Fruit fly (Drosophila melanogaster) whole organism, embryonic: ENCODE data around the gene lab.

Experiments used
- Antp ChIP-seq: fragments of 200-800 bp; sonication (Bioruptor generic); optimal IDR thresholded peaks from 3 replicates; lab custom pipeline; 2016; ENCODE audit warnings: missing biosample characterization, missing genetic modification characterization
- Asciz ChIP-seq: fragments of 200-800 bp; sonication (Bioruptor generic); optimal IDR thresholded peaks from 2 replicates; lab custom pipeline; 2017; ENCODE audit warnings: missing biosample characterization, mild to moderate bottlenecking, missing genetic modification characterization, missing genetic modification reagents
- BEAF-32 ChIP-seq: fragments of 200-800 bp; sonication (Bioruptor generic); optimal IDR thresholded peaks from 3 replicates; lab custom pipeline; 2017; ENCODE audit warnings: missing biosample characterization, missing genetic modification characterization, mild to moderate bottlenecking, moderate library complexity, missing genetic modification reagents
- CG10462 ChIP-seq: fragments of 200-800 bp; sonication (Bioruptor generic); optimal IDR thresholded peaks from 2 replicates; lab custom pipeline; 2016; ENCODE audit warnings: missing biosample characterization, missing genetic modification characterization
- CG10979 ChIP-seq: fragments of 200-800 bp; sonication (Bioruptor generic); optimal IDR thresholded peaks from 2 replicates; lab custom pipeline; 2018; ENCODE audit warnings: missing biosample characterization, mild to moderate bottlenecking, missing genetic modification characterization, moderate library complexity
- CG13775 ChIP-seq: fragments of 200-800 bp; sonication (Bioruptor generic); optimal IDR thresholded peaks from 3 replicates; lab custom pipeline; 2017; ENCODE audit warnings: missing biosample characterization, mild to moderate bottlenecking, missing genetic modification characterization
- CG14710 ChIP-seq: fragments of 200-800 bp; sonication (Bioruptor generic); optimal IDR thresholded peaks from 3 replicates; lab custom pipeline; 2019; ENCODE audit warnings: missing biosample characterization, mild to moderate bottlenecking, missing genetic modification characterization, moderate library complexity
- CG14860 ChIP-seq: fragments of 200-800 bp; sonication (Bioruptor generic); IDR thresholded peaks from 3 replicates; pipeline ENCODE4 v1.3.6; 2022; ENCODE audit warnings: missing biosample characterization, missing genetic modification characterization; ENCODE audit not compliant: partially characterized antibody
- CG15696 ChIP-seq: fragments of 200-800 bp; sonication (Bioruptor generic); optimal IDR thresholded peaks from 2 replicates; lab custom pipeline; 2019; ENCODE audit warnings: missing biosample characterization, mild to moderate bottlenecking, missing genetic modification characterization, moderate library complexity
- CG16815 ChIP-seq: fragments of 200-800 bp; sonication (Bioruptor generic); optimal IDR thresholded peaks from 3 replicates; lab custom pipeline; 2017; ENCODE audit warnings: missing biosample characterization, mild to moderate bottlenecking, missing genetic modification characterization
- CG17912 ChIP-seq: fragments of 200-800 bp; sonication (Bioruptor generic); optimal IDR thresholded peaks from 2 replicates; lab custom pipeline; 2018; ENCODE audit warnings: missing biosample characterization, mild to moderate bottlenecking, missing genetic modification characterization
- CG2129 ChIP-seq: fragments of 200-800 bp; sonication (Bioruptor generic); IDR thresholded peaks from 2 replicates; pipeline ENCODE4 v1.3.6; 2022; ENCODE audit warnings: missing biosample characterization, missing genetic modification characterization; ENCODE audit not compliant: partially characterized antibody
- CG2199 ChIP-seq: fragments of 200-800 bp; sonication (Bioruptor generic); IDR thresholded peaks from 3 replicates; pipeline ENCODE4 v1.3.6; 2022; ENCODE audit warnings: missing biosample characterization, missing genetic modification characterization
- CG32767 ChIP-seq: fragments of 200-800 bp; sonication (Bioruptor generic); IDR thresholded peaks from 2 replicates; pipeline ENCODE4 v1.3.6; 2022; ENCODE audit warnings: missing biosample characterization, missing genetic modification characterization
- CG3838 ChIP-seq: fragments of 200-800 bp; sonication (Bioruptor generic); optimal IDR thresholded peaks from 3 replicates; lab custom pipeline; 2016; ENCODE audit warnings: missing biosample characterization, missing genetic modification characterization
- CG4424 ChIP-seq: fragments of 200-800 bp; sonication (Bioruptor generic); optimal IDR thresholded peaks from 3 replicates; lab custom pipeline; 2016; ENCODE audit warnings: missing biosample characterization, missing genetic modification characterization
- CG6791 ChIP-seq: fragments of 200-800 bp; sonication (Bioruptor generic); IDR thresholded peaks from 3 replicates; pipeline ENCODE4 v1.3.6; 2022; ENCODE audit warnings: missing biosample characterization, missing genetic modification characterization; ENCODE audit not compliant: partially characterized antibody
- CG7963 ChIP-seq: fragments of 200-800 bp; sonication (Bioruptor generic); IDR thresholded peaks from 3 replicates; pipeline ENCODE4 v1.3.6; 2022; ENCODE audit warnings: missing biosample characterization, missing genetic modification characterization; ENCODE audit not compliant: partially characterized antibody
- CG9437 ChIP-seq: fragments of 200-800 bp; sonication (Bioruptor generic); optimal IDR thresholded peaks from 2 replicates; lab custom pipeline; 2018; ENCODE audit warnings: missing biosample characterization, mild to moderate bottlenecking, missing genetic modification characterization
- CoRest ChIP-seq: fragments of 200-800 bp; sonication (Bioruptor generic); optimal IDR thresholded peaks from 3 replicates; lab custom pipeline; 2018; ENCODE audit warnings: missing biosample characterization, mild to moderate bottlenecking, missing genetic modification characterization, moderate library complexity
- D19B ChIP-seq: fragments of 200-800 bp; sonication (Bioruptor generic); optimal IDR thresholded peaks from 2 replicates; lab custom pipeline; 2017; ENCODE audit warnings: missing biosample characterization, mild to moderate bottlenecking, missing genetic modification characterization
- Deaf1 ChIP-seq: fragments of 200-800 bp; optimal IDR thresholded peaks from 3 replicates; lab custom pipeline; 2019; ENCODE audit warnings: missing biosample characterization, mild to moderate bottlenecking, missing genetic modification characterization, moderate library complexity
- Dip3 ChIP-seq: fragments of 200-800 bp; sonication (Bioruptor generic); optimal IDR thresholded peaks from 3 replicates; lab custom pipeline; 2016; ENCODE audit warnings: missing biosample characterization, missing genetic modification characterization
- HLH4C ChIP-seq: fragments of 200-800 bp; sonication (Bioruptor generic); IDR thresholded peaks from 3 replicates; pipeline ENCODE4 v1.3.6; 2022; ENCODE audit warnings: missing biosample characterization, missing genetic modification characterization; ENCODE audit not compliant: partially characterized antibody
- Mes4 ChIP-seq: fragments of 200-800 bp; sonication (Bioruptor generic); optimal IDR thresholded peaks from 2 replicates; lab custom pipeline; 2016; ENCODE audit warnings: missing biosample characterization, missing genetic modification characterization
- Opbp ChIP-seq: fragments of 200-800 bp; sonication (Bioruptor generic); IDR thresholded peaks from 3 replicates; pipeline ENCODE4 v1.3.6; 2022; ENCODE audit warnings: missing biosample characterization, missing genetic modification characterization; ENCODE audit not compliant: partially characterized antibody
- Sox100B ChIP-seq: fragments of 200-800 bp; sonication (Bioruptor generic); optimal IDR thresholded peaks from 3 replicates; lab custom pipeline; 2018; ENCODE audit warnings: missing biosample characterization, mild to moderate bottlenecking, missing genetic modification characterization
- Tbp ChIP-seq: fragments of >200 bp; optimal IDR thresholded peaks from 2 replicates; lab custom pipeline; 2018; ENCODE audit warnings: missing biosample characterization, missing genetic modification characterization
- ato ChIP-seq: fragments of 200-800 bp; sonication (Bioruptor generic); IDR thresholded peaks from 2 replicates; pipeline ENCODE4 v1.3.6; 2022; ENCODE audit warnings: missing biosample characterization, missing genetic modification characterization; ENCODE audit not compliant: partially characterized antibody
- bigmax ChIP-seq: fragments of 200-800 bp; sonication (Bioruptor generic); optimal IDR thresholded peaks from 2 replicates; lab custom pipeline; 2018; ENCODE audit warnings: missing biosample characterization, mild to moderate bottlenecking, missing genetic modification characterization
- caup ChIP-seq: fragments of 200-800 bp; sonication (Bioruptor generic); optimal IDR thresholded peaks from 3 replicates; lab custom pipeline; 2017; ENCODE audit warnings: missing biosample characterization, mild to moderate bottlenecking, missing genetic modification characterization, moderate library complexity; ENCODE audit not compliant: severe bottlenecking
- dmrt11E ChIP-seq: fragments of 200-800 bp; sonication (Bioruptor generic); optimal IDR thresholded peaks from 3 replicates; lab custom pipeline; 2018; ENCODE audit warnings: missing biosample characterization, mild to moderate bottlenecking, missing genetic modification characterization, moderate library complexity
- grn ChIP-seq: fragments of 200-800 bp; sonication (Bioruptor generic); optimal IDR thresholded peaks from 3 replicates; lab custom pipeline; 2017; ENCODE audit warnings: missing biosample characterization, missing genetic modification characterization
- hkb ChIP-seq, 2 experiments: fragments of 200-800 bp in 1 of 2; fragments of >200 bp in 1 of 2; sonication (Bioruptor generic) in 1 of 2; IDR thresholded peaks in 1 of 2; optimal IDR thresholded peaks in 1 of 2; 2 replicates each; pipeline versions ENCODE4 v1.3.6 to Lab custom; 2017 to 2022; ENCODE audit warnings: missing biosample characterization in 1 of 2, missing genetic modification characterization in 1 of 2
- inv ChIP-seq: fragments of 200-800 bp; sonication (Bioruptor generic); IDR thresholded peaks from 2 replicates; pipeline ENCODE4 v1.3.6; 2022; ENCODE audit warnings: missing biosample characterization, missing genetic modification characterization; ENCODE audit not compliant: partially characterized antibody
- kni ChIP-seq: fragments of 200-800 bp; sonication (Bioruptor generic); optimal IDR thresholded peaks from 3 replicates; lab custom pipeline; 2017; ENCODE audit warnings: mild to moderate bottlenecking, missing biosample characterization, missing genetic modification reagents, missing genetic modification characterization
- knrl ChIP-seq: fragments of 200-800 bp; sonication (Bioruptor generic); IDR thresholded peaks from 3 replicates; pipeline ENCODE4 v1.3.6; 2022; ENCODE audit warnings: missing biosample characterization, missing genetic modification characterization; ENCODE audit not compliant: partially characterized antibody
- lola ChIP-seq, 3 experiments: fragments of >200 bp in 2 of 3; fragments of 200-800 bp in 1 of 3; sonication (Bioruptor generic) in 1 of 3; optimal IDR thresholded peaks; 2 replicates each; lab custom pipeline; 2017 to 2019; ENCODE audit warnings: missing biosample characterization in 3 of 3, missing genetic modification characterization in 3 of 3, mild to moderate bottlenecking in 1 of 3, moderate library complexity in 1 of 3
- phol ChIP-seq: fragments of 200-800 bp; sonication (Bioruptor generic); optimal IDR thresholded peaks from 3 replicates; lab custom pipeline; 2018; ENCODE audit warnings: missing biosample characterization, mild to moderate bottlenecking, missing genetic modification characterization, moderate library complexity
- pita ChIP-seq: fragments of 200-800 bp; sonication (Bioruptor generic); optimal IDR thresholded peaks from 2 replicates; lab custom pipeline; 2017; ENCODE audit warnings: missing biosample characterization, mild to moderate bottlenecking, missing genetic modification characterization
- prd ChIP-seq, 3 experiments: fragments of >200 bp in 2 of 3; fragments of 200-800 bp in 1 of 3; sonication (Bioruptor generic) in 1 of 3; optimal IDR thresholded peaks in 2 of 3; IDR thresholded peaks in 1 of 3; 2 replicates in 2 of 3; 3 replicates in 1 of 3; pipeline versions ENCODE4 v1.3.6 to Lab custom; 2017 to 2022; ENCODE audit warnings: missing biosample characterization in 1 of 3, missing genetic modification characterization in 1 of 3
- sd ChIP-seq: fragments of 200-800 bp; sonication (Bioruptor generic); optimal IDR thresholded peaks from 3 replicates; lab custom pipeline; 2018; ENCODE audit warnings: missing biosample characterization, mild to moderate bottlenecking, missing genetic modification characterization, moderate library complexity
- unc-4 ChIP-seq: fragments of 200-800 bp; sonication (Bioruptor generic); IDR thresholded peaks from 2 replicates; pipeline ENCODE4 v1.3.6; 2022; ENCODE audit warnings: missing biosample characterization, missing genetic modification characterization; ENCODE audit not compliant: partially characterized antibody
- vnd ChIP-seq: fragments of 200-800 bp; sonication (Bioruptor generic); IDR thresholded peaks from 3 replicates; pipeline ENCODE4 v1.3.6; 2022; ENCODE audit warnings: missing biosample characterization, missing genetic modification characterization; ENCODE audit not compliant: partially characterized antibody

Gene lab

DNA sequence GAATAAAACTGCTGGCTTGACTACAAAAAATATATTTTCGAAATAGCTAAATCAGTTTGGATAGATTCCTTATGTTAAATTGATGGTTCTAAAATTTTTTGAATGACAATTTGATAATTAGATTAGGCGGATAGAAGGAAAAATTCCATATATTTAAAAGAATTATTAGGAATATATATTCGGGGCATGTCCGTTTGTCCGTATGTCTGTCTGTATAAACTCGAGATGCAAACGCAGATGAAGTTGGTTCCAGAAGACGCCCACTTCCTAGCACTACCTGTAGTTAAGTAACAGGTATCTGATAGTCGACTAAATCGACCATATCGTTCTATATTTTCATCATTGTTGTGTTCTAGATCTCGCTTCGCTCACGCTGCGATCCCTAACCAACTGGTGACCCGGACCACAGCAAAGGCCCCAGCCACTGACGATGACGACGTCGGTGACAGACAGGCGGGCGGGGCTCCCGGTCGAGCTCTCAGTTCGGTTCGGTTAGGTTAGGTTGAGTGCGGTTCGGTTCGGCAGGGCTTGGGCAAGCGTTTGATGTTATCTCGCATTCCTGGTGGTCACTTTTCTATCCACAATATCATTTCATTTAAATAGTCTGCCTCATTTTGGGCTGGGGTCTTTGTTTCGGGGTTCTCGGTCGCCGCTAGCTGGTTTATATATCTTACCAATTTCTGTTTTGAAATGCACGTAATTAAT, 5.9 kb downstream of the lab start (continued):
- TF ChIP-seq inv (GFP tag; lab: Robert Waterston, UW): peak; percentile 47; the same call in 1 of the 2 replicates
- no peak for TF ChIP-seq Tbp (GFP tag; lab: Kevin White, UChicago)
- TF ChIP-seq D19B: peak; percentile 10
- TF ChIP-seq CG2199 (GFP tag; lab: Robert Waterston, UW): 0 out of 3 replicates have a peak, but pooled peaks have one; percentile 68
- TF ChIP-seq CG32767 (GFP tag; lab: Robert Waterston, UW): no peak
- TF ChIP-seq grn (GFP tag; lab: Kevin White, UChicago): peak; percentile 74
- peak; percentile 5 for TF ChIP-seq CG9437 (GFP tag; lab: Kevin White, UChicago)
- TF ChIP-seq prd (optimal IDR thresholded peaks at IDR 0.05; lab: Kevin White, UChicago): no peak
- TF ChIP-seq prd (GFP tag; IDR thresholded peaks at IDR 0.05; lab: Robert Waterston, UW): 0 out of 3 replicates have a peak, but pooled peaks have one; percentile 23
- TF ChIP-seq Mes4 (GFP tag; lab: Kevin White, UChicago): no peak
- peak; percentile 15 for TF ChIP-seq CoRest (tag; lab: Kevin White, UChicago)
- peak; percentile 16 for TF ChIP-seq phol
- TF ChIP-seq bigmax (GFP tag; lab: Kevin White, UChicago): peak; percentile 80
- TF ChIP-seq Asciz (GFP tag; lab: Kevin White, UChicago): no peak
- peak; percentile 30 for TF ChIP-seq CG4424 (GFP tag; lab: Kevin White, UChicago)
- peak; percentile 51 for TF ChIP-seq dmrt11E
- TF ChIP-seq CG13775 (GFP tag; lab: Kevin White, UChicago): peak; percentile 18
- peak; percentile 75 for TF ChIP-seq kni (GFP tag; lab: Kevin White, UChicago)
- TF ChIP-seq Sox100B (GFP tag; lab: Kevin White, UChicago): peak; percentile 13
- TF ChIP-seq caup (GFP tag; lab: Kevin White, UChicago): no peak
- TF ChIP-seq lola (GFP tag; optimal IDR thresholded peaks at IDR 0.05; lab: Kevin White, UChicago): peak in 1 of 3 experiments; percentile 65
- TF ChIP-seq pita (GFP tag; lab: Kevin White, UChicago): no peak
- TF ChIP-seq CG3838 (GFP tag; lab: Kevin White, UChicago): no peak
- TF ChIP-seq Opbp (GFP tag; lab: Robert Waterston, UW): peak; percentile 31; the same call in 1 of the 3 replicates
- TF ChIP-seq hkb (optimal IDR thresholded peaks at IDR 0.05; lab: Kevin White, UChicago): no peak
- TF ChIP-seq hkb (GFP tag; IDR thresholded peaks at IDR 0.05; lab: Robert Waterston, UW): no peak
- no peak for TF ChIP-seq CG10462 (GFP tag; lab: Kevin White, UChicago)
- 0 out of 3 replicates have a peak, but pooled peaks have one; percentile 51 for TF ChIP-seq vnd
- peak; percentile 25 for TF ChIP-seq Deaf1 (tag; lab: Kevin White, UChicago)
- TF ChIP-seq BEAF-32 (GFP tag; lab: Kevin White, UChicago): peak; percentile 50
- TF ChIP-seq CG6791: peak; percentile 72
- 0 out of 2 replicates have a peak, but pooled peaks have one; percentile 26 for TF ChIP-seq unc-4
- peak; percentile 61; the same call in 2 of the 3 replicates for TF ChIP-seq HLH4C (GFP tag; lab: Robert Waterston, UW)
- peak; percentile 89 for TF ChIP-seq sd (tag; lab: Kevin White, UChicago)
- no peak for TF ChIP-seq Dip3 (GFP tag; lab: Kevin White, UChicago)
- TF ChIP-seq knrl (GFP tag; lab: Robert Waterston, UW): peak; percentile 34; the same call in 2 of the 3 replicates
- peak; percentile 28 for TF ChIP-seq CG14710 (tag; lab: Kevin White, UChicago)
- TF ChIP-seq CG10979 (tag; lab: Kevin White, UChicago): peak; percentile 31
- TF ChIP-seq ato: peak; percentile 21; the same call in 1 of the 2 replicates
- TF ChIP-seq CG16815: peak; percentile 4
- TF ChIP-seq CG15696 (tag; lab: Kevin White, UChicago): peak; percentile 18
- peak; percentile 67 for TF ChIP-seq CG14860 (GFP tag; lab: Robert Waterston, UW)
- TF ChIP-seq Antp (GFP tag; lab: Kevin White, UChicago): no peak
- no peak for TF ChIP-seq CG17912 (GFP tag; lab: Kevin White, UChicago)
- TF ChIP-seq CG7963: peak; percentile 59; the same call in 2 of the 3 replicates
- peak; percentile 38; the same call in 1 of the 2 replicates for TF ChIP-seq CG2129 (GFP tag; lab: Robert Waterston, UW)
